Fruit fly (Drosophila melanogaster): Measurements from ENCODE around the gene CG15252.

CG15252 gene

DNA sequence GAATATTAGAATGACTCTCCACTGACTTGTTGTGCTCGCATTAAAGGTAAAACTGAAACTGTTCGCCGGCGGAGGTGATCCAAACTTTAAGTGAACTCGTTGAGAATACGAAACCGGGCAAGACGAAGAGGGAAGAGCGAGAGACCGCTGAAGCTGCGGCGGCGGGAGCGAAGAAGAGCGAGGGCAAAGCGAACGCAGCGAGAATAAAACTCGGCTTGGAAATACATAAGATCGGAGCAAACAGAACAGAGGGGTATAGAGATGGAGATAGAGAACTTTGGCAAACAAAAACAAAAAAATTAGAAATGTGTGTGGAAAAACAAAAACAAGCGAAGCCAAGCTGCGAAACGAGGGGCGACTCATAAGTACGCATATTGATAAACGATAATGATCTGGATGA is 49.5 kb downstream of the CG15252 start, which contains the start of gene Idgf4:
Gene Idgf4 (minus strand): TSS at position 67 of the 400 bp plus-strand sequence.
- TF ChIP-seq Hr83 (GFP tag; optimal IDR thresholded peaks at IDR 0.05; ENCODE audit: poor library complexity, severe bottlenecking) (no peak), psq (GFP tag; optimal IDR thresholded peaks at IDR 0.05) (peak; percentile 65), jim (GFP tag; optimal IDR thresholded peaks at IDR 0.05) (peak; percentile 17), ey (GFP tag; optimal IDR thresholded peaks at IDR 0.05) (no peak), sv (GFP tag; optimal IDR thresholded peaks at IDR 0.05) (no peak), Rel (GFP tag; optimal IDR thresholded peaks at IDR 0.05) (no peak), Rel (tag; optimal IDR thresholded peaks at IDR 0.05) (peak; percentile 1), h (GFP tag; optimal IDR thresholded peaks at IDR 0.05) (peak; percentile 9), CrebA (GFP tag; optimal IDR thresholded peaks at IDR 0.05; ENCODE audit: borderline replicate concordance) (no peak)
